Fruit fly (Drosophila melanogaster) whole organism, prepupa: ENCODE results near the gene CG14120.

Experiments
- Blimp-1 ChIP-seq: fragments of 200-800 bp; sonication (Bioruptor generic); optimal IDR thresholded peaks from 3 replicates; lab custom pipeline; 2017; ENCODE audit warnings: missing biosample characterization, missing genetic modification characterization, mild to moderate bottlenecking, moderate library complexity, missing genetic modification reagents
- CG16779 ChIP-seq: fragments of 200-800 bp; sonication (Bioruptor generic); optimal IDR thresholded peaks from 3 replicates; lab custom pipeline; 2017; ENCODE audit warnings: missing biosample characterization, mild to moderate bottlenecking, missing genetic modification characterization
- CG31627 ChIP-seq: fragments of 200-800 bp; sonication (Bioruptor generic); optimal IDR thresholded peaks from 3 replicates; lab custom pipeline; 2016; ENCODE audit warnings: missing biosample characterization, missing genetic modification characterization
- Gug ChIP-seq: fragments of 200-800 bp; sonication (Bioruptor generic); IDR thresholded peaks from 2 replicates; pipeline ENCODE4 v1.3.6; 2022; ENCODE audit warnings: missing biosample characterization, missing genetic modification characterization
- Hr39 ChIP-seq: fragments of 200-800 bp; sonication (Bioruptor generic); optimal IDR thresholded peaks from 2 replicates; lab custom pipeline; 2016; ENCODE audit warnings: missing biosample characterization, missing genetic modification characterization
- topi ChIP-seq: fragments of 200-800 bp; sonication (Bioruptor generic); optimal IDR thresholded peaks from 3 replicates; lab custom pipeline; 2016; ENCODE audit warnings: missing biosample characterization, missing genetic modification characterization

DNA sequence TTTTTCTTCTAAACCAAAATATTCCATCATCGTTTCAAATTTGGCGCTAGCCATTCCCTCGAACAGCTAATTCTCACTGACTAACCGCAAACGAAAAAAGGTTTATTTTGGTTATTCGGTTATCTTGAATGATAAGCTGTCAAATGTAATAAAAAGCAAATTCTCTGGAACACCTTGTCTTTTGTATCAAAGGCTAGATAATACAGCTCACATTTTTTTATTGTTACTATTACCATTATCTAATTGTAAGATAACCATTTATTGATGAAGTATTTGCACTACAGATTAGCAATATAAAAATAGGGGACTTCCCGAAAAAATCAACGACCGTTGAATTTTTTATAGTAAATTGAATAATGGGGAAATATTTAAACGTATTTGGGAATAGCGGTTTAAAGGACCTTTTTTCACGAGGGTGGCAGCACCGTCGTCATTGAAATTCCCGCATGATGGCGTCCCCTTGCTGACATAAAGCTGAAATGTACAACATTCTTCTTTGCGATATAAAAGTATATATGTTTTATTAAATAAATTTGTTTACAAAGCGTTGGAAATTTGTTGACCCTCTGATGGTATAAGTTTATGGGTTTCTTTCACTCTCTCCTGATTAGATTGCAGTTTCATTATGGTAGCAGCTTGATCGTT lies 23.5 kb upstream of the CG14120 start, which contains the start of gene CG32107:
- no peak for TF ChIP-seq CG16779 (tag; lab: Kevin White, UChicago)
- no peak for TF ChIP-seq Blimp-1 (GFP tag; lab: Kevin White, UChicago)
- TF ChIP-seq CG31627: no peak
- no peak for TF ChIP-seq topi
- no peak for TF ChIP-seq Gug (GFP tag; lab: Robert Waterston, UW)
- no peak for TF ChIP-seq Hr39 (GFP tag; lab: Kevin White, UChicago)
